Worm (Caenorhabditis elegans): ENCODE measurements around the gene gop-3.

DNA sequence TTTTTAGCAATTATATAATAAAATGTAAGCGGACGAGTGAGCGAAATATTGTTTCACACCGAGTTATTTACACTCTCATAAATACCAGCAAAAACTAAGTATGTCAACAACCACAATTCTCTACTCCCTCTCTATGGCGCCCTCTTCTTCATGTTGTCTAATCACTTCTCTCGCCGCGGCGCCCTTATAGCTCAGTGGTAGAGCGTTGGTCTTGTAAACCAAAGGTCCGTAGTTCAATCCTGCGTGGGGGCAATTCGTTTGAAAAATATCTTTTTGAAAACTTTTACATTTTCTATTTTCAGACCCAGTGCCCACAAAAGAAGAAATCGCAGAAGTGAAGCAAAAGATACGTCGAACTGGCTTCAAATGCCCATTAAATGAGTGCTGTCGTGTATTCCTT is 45.2 kb downstream of the gop-3 start:
- peak; percentile 54 for TF ChIP-seq hlh-6 (tag; optimal IDR thresholded peaks at IDR 0.05)
- peak; percentile 52 for TF ChIP-seq tbx-2 (tag; optimal IDR thresholded peaks at IDR 0.05)
- TF ChIP-seq ahr-1 (tag; optimal IDR thresholded peaks at IDR 0.05), result peak; percentile 5
- TF ChIP-seq ceh-30 (tag; optimal IDR thresholded peaks at IDR 0.05), result no peak
